Worm (Caenorhabditis elegans) whole organism, young adult: Measurements from ENCODE around the gene ZK666.4.
A peak's percentile ranks its signal among the peaks of the same experiment; 100 is the strongest.

Experiments used
- B0336.3 ChIP-seq: fragments of 200-800 bp; sonication (Bioruptor generic); IDR thresholded peaks from 2 replicates; pipeline ENCODE4 v1.3.6; 2022; ENCODE audit warnings: missing genetic modification characterization, missing compliant biosample characterization
- C06A6.2 ChIP-seq: fragments of 200-800 bp; sonication (Bioruptor generic); conservative IDR thresholded peaks from 2 replicates; pipeline ENCODE4 v1.3.6; 2022; ENCODE audit warnings: missing genetic modification characterization, missing compliant biosample characterization
- F10E7.11 ChIP-seq: sonication (generic microtip); optimal IDR thresholded peaks from 2 replicates; lab custom pipeline; 2017; ENCODE audit warnings: mild to moderate bottlenecking, missing genetic modification characterization, moderate library complexity, missing compliant biosample characterization
- F22D6.2 ChIP-seq: sonication (generic microtip); optimal IDR thresholded peaks from 2 replicates; lab custom pipeline; 2016; ENCODE audit warnings: mild to moderate bottlenecking, missing genetic modification characterization, missing compliant biosample characterization
- F23B12.7 ChIP-seq: sonication (generic microtip); optimal IDR thresholded peaks from 2 replicates; lab custom pipeline; 2017; ENCODE audit warnings: missing genetic modification characterization, mild to moderate bottlenecking, missing compliant biosample characterization, antibody characterized with exemption, moderate library complexity; ENCODE audit not compliant: insufficient read depth
- F33H1.4 ChIP-seq: fragments of 200-800 bp; sonication (Bioruptor generic); IDR thresholded peaks from 2 replicates; pipeline ENCODE4 v1.3.6; 2022; ENCODE audit warnings: missing genetic modification reagents, missing genetic modification characterization, missing compliant biosample characterization
- K11D2.4 ChIP-seq: fragments of 200-800 bp; sonication (Bioruptor generic); IDR thresholded peaks from 2 replicates; pipeline ENCODE4 v1.3.6; 2022; ENCODE audit warnings: missing genetic modification reagents, missing genetic modification characterization, missing compliant biosample characterization
- Y53G8AR.9 ChIP-seq: fragments of 200-800 bp; sonication (Bioruptor generic); conservative IDR thresholded peaks from 2 replicates; pipeline ENCODE4 v1.3.6; 2022; ENCODE audit warnings: missing genetic modification reagents, missing genetic modification characterization, missing compliant biosample characterization
- Y79H2A.3 ChIP-seq: fragments of 200-800 bp; sonication (Bioruptor generic); conservative IDR thresholded peaks from 2 replicates; pipeline ENCODE4 v1.3.6; 2022; ENCODE audit warnings: missing genetic modification reagents, missing genetic modification characterization, missing compliant biosample characterization
- akir-1 ChIP-seq: fragments of 200-800 bp; sonication (Bioruptor generic); optimal IDR thresholded peaks from 2 replicates; lab custom pipeline; 2018; ENCODE audit warnings: mild to moderate bottlenecking, missing genetic modification characterization, moderate library complexity, missing compliant biosample characterization
- aptf-2 ChIP-seq: fragments of 200-800 bp; sonication (Bioruptor generic); conservative IDR thresholded peaks from 2 replicates; pipeline ENCODE4 v1.3.6; 2022; ENCODE audit warnings: missing genetic modification reagents, missing genetic modification characterization, missing compliant biosample characterization
- ccch-3 ChIP-seq: fragments of 200-800 bp; sonication (Bioruptor generic); optimal IDR thresholded peaks from 2 replicates; lab custom pipeline; 2018; ENCODE audit warnings: mild to moderate bottlenecking, missing genetic modification characterization, missing compliant biosample characterization
- cebp-1 ChIP-seq, 2 experiments: fragments of 200-800 bp in 1 of 2; sonication (Bioruptor generic) in 1 of 2; sonication (generic microtip) in 1 of 2; IDR thresholded peaks in 1 of 2; optimal IDR thresholded peaks in 1 of 2; 2 replicates each; pipeline versions ENCODE4 v1.3.6 to Lab custom; 2017 to 2022; ENCODE audit warnings: missing compliant biosample characterization in 2 of 2, missing genetic modification characterization in 2 of 2, mild to moderate bottlenecking in 1 of 2, missing genetic modification reagents in 1 of 2, moderate library complexity in 1 of 2
- ceh-27 ChIP-seq: fragments of 200-800 bp; sonication (Bioruptor generic); optimal IDR thresholded peaks from 2 replicates; lab custom pipeline; 2018; ENCODE audit warnings: mild to moderate bottlenecking, missing genetic modification characterization, moderate library complexity, missing compliant biosample characterization
- ceh-91 ChIP-seq: fragments of 200-800 bp; sonication (Bioruptor generic); IDR thresholded peaks from 2 replicates; pipeline ENCODE4 v1.3.6; 2022; ENCODE audit warnings: missing genetic modification reagents, missing genetic modification characterization, missing compliant biosample characterization
- die-1 ChIP-seq: sonication (generic microtip); optimal IDR thresholded peaks from 2 replicates; lab custom pipeline; 2016; ENCODE audit warnings: missing genotype, mild to moderate bottlenecking, missing genetic modification characterization, missing compliant biosample characterization
- dpl-1 ChIP-seq: fragments of 150-350 bp; optimal IDR thresholded peaks from 2 replicates; lab custom pipeline; 2014; ENCODE audit warnings: missing biosample characterization, missing genetic modification reagents, missing genetic modification characterization
- efl-1 ChIP-seq: fragments of 150-350 bp; optimal IDR thresholded peaks from 2 replicates; lab custom pipeline; 2014; ENCODE audit warnings: missing biosample characterization, missing genetic modification reagents, missing genetic modification characterization
- egl-44 ChIP-seq: fragments of 200-800 bp; sonication (Bioruptor generic); IDR thresholded peaks from 2 replicates; pipeline ENCODE4 v1.3.6; 2022; ENCODE audit warnings: missing genetic modification reagents, missing genetic modification characterization, missing compliant biosample characterization
- egrh-3 ChIP-seq: fragments of 200-800 bp; sonication (Bioruptor generic); IDR thresholded peaks from 2 replicates; pipeline ENCODE4 v1.3.6; 2022; ENCODE audit warnings: missing genetic modification reagents, missing genetic modification characterization, missing compliant biosample characterization
- fkh-3 ChIP-seq: sonication (generic microtip); optimal IDR thresholded peaks from 2 replicates; lab custom pipeline; 2016; ENCODE audit warnings: mild to moderate bottlenecking, missing genetic modification characterization, missing compliant biosample characterization
- him-1 ChIP-seq: sonication (generic microtip); optimal IDR thresholded peaks from 2 replicates; lab custom pipeline; 2016; ENCODE audit warnings: missing genotype, missing genetic modification reagents, missing genetic modification characterization, missing compliant biosample characterization
- hlh-26 ChIP-seq: fragments of 200-800 bp; sonication (Bioruptor generic); conservative IDR thresholded peaks from 2 replicates; pipeline ENCODE4 v1.3.6; 2022; ENCODE audit warnings: missing genetic modification reagents, missing genetic modification characterization, missing compliant biosample characterization
- hsf-1 ChIP-seq: fragments of 200-800 bp; sonication (Bioruptor generic); IDR thresholded peaks from 2 replicates; pipeline ENCODE4 v1.3.6; 2022; ENCODE audit warnings: missing genetic modification reagents, missing genetic modification characterization, missing compliant biosample characterization
- lin-54 ChIP-seq: fragments of 200-800 bp; sonication (Bioruptor generic); optimal IDR thresholded peaks from 2 replicates; lab custom pipeline; 2018; ENCODE audit warnings: mild to moderate bottlenecking, missing genetic modification characterization, missing compliant biosample characterization
- lir-1 ChIP-seq: fragments of 200-800 bp; sonication (Bioruptor generic); conservative IDR thresholded peaks from 2 replicates; pipeline ENCODE4 v1.3.6; 2022; ENCODE audit warnings: missing genetic modification reagents, missing genetic modification characterization, missing compliant biosample characterization
- lsl-1 ChIP-seq: fragments of 200-800 bp; sonication (Bioruptor generic); optimal IDR thresholded peaks from 2 replicates; lab custom pipeline; 2018; ENCODE audit warnings: mild to moderate bottlenecking, missing genetic modification characterization, moderate library complexity, missing compliant biosample characterization
- madf-10 ChIP-seq: sonication (generic microtip); optimal IDR thresholded peaks from 2 replicates; lab custom pipeline; 2016; ENCODE audit warnings: mild to moderate bottlenecking, missing genetic modification characterization, missing compliant biosample characterization
- madf-3 ChIP-seq: fragments of 200-800 bp; sonication (Bioruptor generic); IDR thresholded peaks from 2 replicates; pipeline ENCODE4 v1.3.6; 2022; ENCODE audit warnings: missing genetic modification reagents, missing genetic modification characterization, missing compliant biosample characterization
- madf-6 ChIP-seq: fragments of 200-800 bp; sonication (Bioruptor generic); IDR thresholded peaks from 2 replicates; pipeline ENCODE4 v1.3.6; 2022; ENCODE audit warnings: missing genetic modification reagents, missing genetic modification characterization, missing compliant biosample characterization
- mcd-1 ChIP-seq: fragments of 200-800 bp; sonication (Bioruptor generic); IDR thresholded peaks from 2 replicates; pipeline ENCODE4 v1.3.6; 2022; ENCODE audit warnings: missing genetic modification reagents, missing genetic modification characterization, missing compliant biosample characterization
- nhr-120 ChIP-seq: fragments of 200-800 bp; sonication (Bioruptor generic); IDR thresholded peaks from 2 replicates; pipeline ENCODE4 v1.3.6; 2022; ENCODE audit warnings: missing genetic modification characterization, missing compliant biosample characterization
- nhr-179 ChIP-seq: sonication (generic microtip); optimal IDR thresholded peaks from 2 replicates; lab custom pipeline; 2016; ENCODE audit warnings: mild to moderate bottlenecking, missing genetic modification characterization, missing compliant biosample characterization
- nhr-27 ChIP-seq: fragments of 200-800 bp; sonication (Bioruptor generic); optimal IDR thresholded peaks from 2 replicates; lab custom pipeline; 2018; ENCODE audit warnings: mild to moderate bottlenecking, missing genetic modification characterization, moderate library complexity, missing compliant biosample characterization
- nhr-90 ChIP-seq: sonication (generic microtip); optimal IDR thresholded peaks from 2 replicates; lab custom pipeline; 2016; ENCODE audit warnings: missing genotype, mild to moderate bottlenecking, missing genetic modification characterization, missing compliant biosample characterization
- pbrm-1 ChIP-seq: fragments of 200-800 bp; sonication (Bioruptor generic); IDR thresholded peaks from 2 replicates; pipeline ENCODE4 v1.3.6; 2022; ENCODE audit warnings: missing genetic modification reagents, missing genetic modification characterization, missing compliant biosample characterization
- pha-4 ChIP-seq: fragments of 150-350 bp; sonication (generic microtip); optimal IDR thresholded peaks from 2 replicates; lab custom pipeline; 2014; ENCODE audit warnings: missing biosample characterization, missing genetic modification reagents, missing genetic modification characterization
- rcor-1 ChIP-seq: fragments of 200-800 bp; sonication (Bioruptor generic); IDR thresholded peaks from 2 replicates; pipeline ENCODE4 v1.3.6; 2022; ENCODE audit warnings: missing genetic modification reagents, missing genetic modification characterization, missing compliant biosample characterization
- sdz-38 ChIP-seq: sonication (generic microtip); optimal IDR thresholded peaks from 2 replicates; lab custom pipeline; 2016; ENCODE audit warnings: missing genotype, missing genetic modification characterization, missing compliant biosample characterization
- unc-62 ChIP-seq: fragments of 150-350 bp; optimal IDR thresholded peaks from 2 replicates; lab custom pipeline; 2014; ENCODE audit warnings: missing biosample characterization, missing genetic modification reagents, missing genetic modification characterization
- zim-3 ChIP-seq: sonication (generic microtip); optimal IDR thresholded peaks from 2 replicates; lab custom pipeline; 2017; ENCODE audit warnings: mild to moderate bottlenecking, missing genetic modification characterization, moderate library complexity, missing compliant biosample characterization
- ztf-6 ChIP-seq: fragments of 200-800 bp; sonication (Bioruptor generic); IDR thresholded peaks from 2 replicates; pipeline ENCODE4 v1.3.6; 2022; ENCODE audit warnings: missing genetic modification reagents, missing genetic modification characterization, missing compliant biosample characterization

Gene ZK666.4

DNA sequence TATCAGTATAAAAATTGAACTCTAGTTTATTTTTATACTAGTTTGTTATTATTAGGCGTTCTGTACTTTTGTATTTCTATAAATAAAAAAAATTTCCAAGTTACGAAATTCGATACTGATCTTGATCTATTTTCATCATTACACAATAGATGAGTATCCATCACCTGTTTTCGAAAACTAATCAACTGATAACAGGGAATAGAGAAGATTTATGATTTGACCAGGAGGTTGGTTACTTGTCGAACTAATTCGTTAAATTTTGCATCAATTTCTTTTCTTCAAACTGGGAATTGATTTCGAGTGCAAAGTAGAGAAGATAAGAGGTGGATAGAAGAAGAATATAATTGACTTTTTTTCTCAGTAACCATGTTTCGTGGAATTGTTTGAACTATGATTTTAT, 38.4 kb downstream of the ZK666.4 start:
- TF ChIP-seq egrh-3 (GFP tag; lab: Robert Waterston, UW): no peak
- TF ChIP-seq cebp-1 (GFP tag; IDR thresholded peaks at IDR 0.05; lab: Robert Waterston, UW): no peak
- peak; percentile 15 for TF ChIP-seq cebp-1 (tag; optimal IDR thresholded peaks at IDR 0.05; lab: Kevin White, UChicago)
- TF ChIP-seq ccch-3 (GFP tag; lab: Kevin White, UChicago): no peak
- TF ChIP-seq, all 124 proteins: peak for 1

ce11 chrII:10516375-10516774, 39.3 kb downstream of the ZK666.4 start:
- TF ChIP-seq madf-3 (GFP tag; lab: Robert Waterston, UW): 0 out of 2 replicates have a peak, but pooled peaks have one; percentile 45
- TF ChIP-seq rcor-1: no peak

- TF ChIP-seq Y53G8AR.9 (GFP tag; lab: Robert Waterston, UW): no peak
- no peak for TF ChIP-seq F22D6.2 (tag; lab: Kevin White, UChicago)
- no peak for TF ChIP-seq madf-6 (GFP tag; lab: Robert Waterston, UW)
- TF ChIP-seq ceh-27: no peak
- no peak for TF ChIP-seq Y79H2A.3 (GFP tag; lab: Robert Waterston, UW)
- no peak for TF ChIP-seq nhr-27 (tag; lab: Kevin White, UChicago)
- no peak for TF ChIP-seq akir-1 (GFP tag; lab: Kevin White, UChicago)
- TF ChIP-seq unc-62: no peak
- TF ChIP-seq F33H1.4 (GFP tag; lab: Robert Waterston, UW): no peak
- no peak for TF ChIP-seq sdz-38
- TF ChIP-seq dpl-1 (GFP tag; lab: Kevin White, UChicago): no peak
- no peak for TF ChIP-seq B0336.3 (GFP tag; lab: Robert Waterston, UW)
- TF ChIP-seq ceh-91 (GFP tag; lab: Robert Waterston, UW): no peak
- TF ChIP-seq K11D2.4: no peak
- TF ChIP-seq hlh-26: no peak
Observed at ce11 chrII:10519017-10519416, 42.0 kb downstream of the ZK666.4 start, which contains the start of gene F59B10.4. TSS of gene F59B10.4 (minus strand) at chrII:10519117.

- TF ChIP-seq F22D6.2 (tag; lab: Kevin White, UChicago): no peak
- no peak for TF ChIP-seq C06A6.2 (GFP tag; lab: Robert Waterston, UW)
- TF ChIP-seq him-1 (tag; lab: Kevin White, UChicago): no peak
- no peak for TF ChIP-seq efl-1 (GFP tag; lab: Kevin White, UChicago)
- no peak for TF ChIP-seq lsl-1 (GFP tag; lab: Kevin White, UChicago)
- TF ChIP-seq zim-3 (tag; lab: Kevin White, UChicago): no peak
- no peak for TF ChIP-seq pha-4 (tag; lab: Kevin White, UChicago)
- no peak for TF ChIP-seq aptf-2
- no peak for TF ChIP-seq nhr-179 (tag; lab: Kevin White, UChicago)
- TF ChIP-seq hsf-1 (GFP tag; lab: Robert Waterston, UW): no peak
- no peak for TF ChIP-seq Y79H2A.3 (GFP tag; lab: Robert Waterston, UW)
- TF ChIP-seq sdz-38: no peak
- TF ChIP-seq, all 124 proteins: peak for 0
Observed at ce11 chrII:10519863-10520262, 42.8 kb downstream of the ZK666.4 start.

ce11 chrII:10523031-10523430, 46.0 kb downstream of the ZK666.4 start:
- TF ChIP-seq ztf-6 (GFP tag; lab: Robert Waterston, UW): no peak
- TF ChIP-seq mcd-1 (GFP tag; lab: Robert Waterston, UW): no peak
- TF ChIP-seq F23B12.7 (tag; lab: Kevin White, UChicago): no peak
- TF ChIP-seq nhr-120 (GFP tag; lab: Robert Waterston, UW): no peak
- TF ChIP-seq fkh-3: no peak
- TF ChIP-seq lin-54 (GFP tag; lab: Kevin White, UChicago): no peak
- TF ChIP-seq madf-10 (tag; lab: Kevin White, UChicago): no peak
- no peak for TF ChIP-seq egl-44
- TF ChIP-seq sdz-38: no peak
- no peak for TF ChIP-seq nhr-90 (tag; lab: Kevin White, UChicago)
- no peak for TF ChIP-seq F10E7.11 (tag; lab: Kevin White, UChicago)
- TF ChIP-seq die-1 (tag; lab: Kevin White, UChicago): no peak
- no peak for TF ChIP-seq Y53G8AR.9 (GFP tag; lab: Robert Waterston, UW)
- TF ChIP-seq pbrm-1 (GFP tag; lab: Robert Waterston, UW): no peak
- no peak for TF ChIP-seq lir-1 (GFP tag; lab: Robert Waterston, UW)
- TF ChIP-seq, all 124 proteins: peak for 0
